Fruit fly (Drosophila melanogaster): ENCODE measurements around the gene CG15561.

CG15561 gene

DNA sequence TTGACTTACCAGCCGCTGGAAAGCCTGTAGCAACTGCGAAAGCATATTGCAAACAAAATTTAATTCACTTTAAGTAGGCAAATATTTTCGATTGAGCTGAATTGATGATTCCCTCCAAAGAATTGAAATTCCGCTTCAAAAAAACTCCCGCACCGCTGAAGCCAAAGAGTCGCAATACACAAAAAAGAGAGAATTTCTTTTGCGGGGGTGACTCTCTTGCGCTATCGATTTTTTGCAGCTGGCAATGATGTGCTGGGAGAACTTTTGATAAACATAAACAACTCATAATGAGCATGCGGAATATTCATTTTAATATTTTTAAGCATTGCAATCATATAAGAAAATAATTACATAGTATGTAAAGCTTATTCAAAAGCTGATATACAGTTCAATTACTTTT is 47.3 kb downstream of the CG15561 start:
- no peak for TF ChIP-seq Mnt (GFP tag; optimal IDR thresholded peaks at IDR 0.05)
- no peak for TF ChIP-seq Crg-1 (GFP tag; optimal IDR thresholded peaks at IDR 0.05)
- no peak for TF ChIP-seq tj (GFP tag; optimal IDR thresholded peaks at IDR 0.05)
- TF ChIP-seq bab1 (GFP tag; optimal IDR thresholded peaks at IDR 0.05), result no peak
- TF ChIP-seq CG33017 (tag; optimal IDR thresholded peaks at IDR 0.05), result no peak

All from whole organism, adult.